Fruit fly (Drosophila melanogaster) whole organism, wandering third instar larva: ENCODE measurements around the gene Cyp12c1.

Experiments used
- CG32264 ChIP-seq: fragments of 200-800 bp; sonication (Bioruptor generic); optimal IDR thresholded peaks from 2 replicates; lab custom pipeline; 2016; ENCODE audit warnings: missing biosample characterization, missing genetic modification characterization
- OdsH ChIP-seq: fragments of 200-800 bp; sonication (Bioruptor generic); optimal IDR thresholded peaks from 2 replicates; lab custom pipeline; 2016; ENCODE audit warnings: missing biosample characterization, mild to moderate bottlenecking, missing genetic modification characterization
- Rel ChIP-seq, 2 experiments: fragments of 200-800 bp; sonication (Bioruptor generic) in 1 of 2; optimal IDR thresholded peaks; 2 replicates in 1 of 2; 3 replicates in 1 of 2; lab custom pipeline; 2016 to 2019; ENCODE audit warnings: mild to moderate bottlenecking in 2 of 2, missing biosample characterization in 2 of 2, missing genetic modification characterization in 2 of 2, moderate library complexity in 1 of 2
- Sp1 ChIP-seq: fragments of 200-800 bp; sonication (Bioruptor generic); optimal IDR thresholded peaks from 3 replicates; lab custom pipeline; 2019; ENCODE audit warnings: missing biosample characterization, mild to moderate bottlenecking, missing genetic modification characterization, moderate library complexity
- dl ChIP-seq, 2 experiments: fragments of 175-275, 200-275 bp in 1 of 2; fragments of 200-275 bp in 1 of 2; sonication (Bioruptor generic); optimal IDR thresholded peaks; lab custom pipeline; 2018; ENCODE audit warnings: mild to moderate bottlenecking in 2 of 2, missing biosample characterization in 2 of 2, missing genetic modification characterization in 2 of 2, moderate library complexity in 2 of 2; ENCODE audit not compliant: partially characterized antibody in 2 of 2, insufficient read depth in 1 of 2
- dsf ChIP-seq: sonication (Bioruptor generic); optimal IDR thresholded peaks from 2 replicates; lab custom pipeline; 2016; ENCODE audit warnings: missing biosample characterization, missing genetic modification characterization, borderline replicate concordance
- foxo ChIP-seq, 2 experiments: fragments of 200-800 bp; sonication (Bioruptor generic); optimal IDR thresholded peaks; 2 replicates in 1 of 2; 3 replicates in 1 of 2; lab custom pipeline; 2016 to 2017; ENCODE audit warnings: missing biosample characterization in 2 of 2, missing genetic modification characterization in 2 of 2
- fru ChIP-seq: fragments of 200-800 bp; sonication (Bioruptor generic); optimal IDR thresholded peaks from 3 replicates; lab custom pipeline; 2016; ENCODE audit warnings: missing biosample characterization, mild to moderate bottlenecking, missing genetic modification characterization
- h ChIP-seq: fragments of 200-800 bp; sonication (Bioruptor generic); optimal IDR thresholded peaks from 3 replicates; lab custom pipeline; 2016; ENCODE audit warnings: missing biosample characterization, mild to moderate bottlenecking, missing genetic modification characterization
- lola ChIP-seq: fragments of >200 bp; optimal IDR thresholded peaks from 2 replicates; lab custom pipeline; 2017; ENCODE audit warnings: missing biosample characterization, missing genetic modification characterization
- pan ChIP-seq: fragments of >200 bp; optimal IDR thresholded peaks from 2 replicates; lab custom pipeline; 2017
- psq ChIP-seq: fragments of 200-800 bp; sonication (Bioruptor generic); optimal IDR thresholded peaks from 3 replicates; lab custom pipeline; 2017; ENCODE audit warnings: missing biosample characterization, mild to moderate bottlenecking, missing genetic modification characterization, moderate library complexity
- rgr ChIP-seq: fragments of 200-800 bp; sonication (Bioruptor generic); optimal IDR thresholded peaks from 3 replicates; lab custom pipeline; 2016; ENCODE audit warnings: missing biosample characterization, mild to moderate bottlenecking, missing genetic modification characterization
- sage ChIP-seq: fragments of 200-800 bp; sonication (Bioruptor generic); optimal IDR thresholded peaks from 2 replicates; lab custom pipeline; 2016; ENCODE audit warnings: missing biosample characterization, mild to moderate bottlenecking, missing genetic modification characterization
- tai ChIP-seq: sonication (Bioruptor generic); optimal IDR thresholded peaks from 2 replicates; lab custom pipeline; 2016; ENCODE audit warnings: missing biosample characterization, missing genetic modification characterization

The Cyp12c1 gene

DNA sequence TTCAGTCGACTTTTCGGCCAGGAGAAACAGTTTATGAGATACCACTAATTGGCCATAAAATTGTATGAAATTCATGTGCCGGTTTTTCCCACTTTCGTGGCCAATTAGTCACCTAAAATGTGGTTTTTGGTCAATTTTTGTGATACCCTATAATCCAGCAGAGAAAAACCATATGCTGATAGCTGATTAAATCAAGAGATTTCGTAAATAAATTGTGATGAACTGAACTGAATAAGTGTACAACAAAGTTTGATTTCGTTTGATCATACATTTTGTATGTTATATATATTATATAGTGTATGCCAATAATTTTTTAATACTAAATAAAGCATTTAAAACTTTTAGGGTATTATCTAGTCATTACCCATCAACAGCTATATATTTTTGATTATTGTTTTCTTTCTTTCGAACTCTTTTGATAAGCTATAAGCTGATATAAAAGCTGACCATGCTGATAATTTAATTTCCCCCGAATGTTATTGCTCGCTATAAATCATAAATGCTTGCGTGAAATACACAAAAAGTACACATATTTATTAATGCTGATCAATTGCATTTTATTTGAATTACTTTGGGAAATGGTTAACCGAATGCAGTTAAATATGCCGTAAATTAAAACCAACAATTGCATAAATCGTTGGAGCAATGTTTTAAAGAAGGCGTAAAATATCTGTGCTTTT, 51.2 kb downstream of the Cyp12c1 start:
- TF ChIP-seq dl (GFP tag; optimal IDR thresholded peaks at IDR 0.05; lab: Kevin White, UChicago; ENCODE audit: insufficient read depth in 1 of 2, partially characterized antibody in 2 of 2) (peak in 1 of 2 experiments; percentile 50), rgr (GFP tag; lab: Kevin White, UChicago) (peak; percentile 3), tai (GFP tag; lab: Kevin White, UChicago) (no peak), foxo (GFP tag; optimal IDR thresholded peaks at IDR 0.05; lab: Kevin White, UChicago) (peak in 1 of 2 experiments; percentile 2), psq (GFP tag; lab: Kevin White, UChicago) (peak; percentile 9), dsf (GFP tag; lab: Kevin White, UChicago) (no peak), fru (no peak), h (GFP tag; lab: Kevin White, UChicago) (peak; percentile 0), Sp1 (peak; percentile 13), lola (GFP tag; lab: Kevin White, UChicago) (no peak), pan (lab: Kevin White, UChicago) (peak; percentile 28), OdsH (GFP tag; lab: Kevin White, UChicago) (peak; percentile 11), CG32264 (GFP tag; lab: Kevin White, UChicago) (no peak), sage (GFP tag; lab: Kevin White, UChicago) (no peak), Rel (GFP tag; optimal IDR thresholded peaks at IDR 0.05; lab: Kevin White, UChicago) (no peak), Rel (tag; optimal IDR thresholded peaks at IDR 0.05; lab: Kevin White, UChicago) (peak; percentile 91)
